Fruit fly (Drosophila melanogaster): ENCODE measurements around the gene CG2211.

dm6 chr3L:1320230-1320930 lies 14.8 kb downstream of the CG2211 start:
- TF ChIP-seq Blimp-1 (GFP tag; optimal IDR thresholded peaks at IDR 0.05) (no peak), cyc (GFP tag; optimal IDR thresholded peaks at IDR 0.05) (peak; percentile 34), Eip93F (GFP tag; optimal IDR thresholded peaks at IDR 0.05) (no peak), Sox102F (GFP tag; optimal IDR thresholded peaks at IDR 0.05) (peak; percentile 69), CG16779 (tag; optimal IDR thresholded peaks at IDR 0.05) (peak; percentile 10), Lpt (GFP tag; optimal IDR thresholded peaks at IDR 0.05) (no peak), CG11762 (GFP tag; optimal IDR thresholded peaks at IDR 0.05; ENCODE audit: insufficient read depth) (peak; percentile 31), CG4318 (GFP tag; optimal IDR thresholded peaks at IDR 0.05) (no peak), esn (GFP tag; optimal IDR thresholded peaks at IDR 0.05) (peak; percentile 51), dsx (GFP tag; optimal IDR thresholded peaks at IDR 0.05; ENCODE audit: poor library complexity, severe bottlenecking) (peak; percentile 13)

All from whole organism, prepupa.